Fruit fly (Drosophila melanogaster) whole organism, embryonic: ENCODE results near the gene CG9316.

ENCODE experiments used
- Abd-B ChIP-seq: fragments of 200-800 bp; sonication (Bioruptor generic); optimal IDR thresholded peaks from 2 replicates; lab custom pipeline; 2018; ENCODE audit warnings: missing biosample characterization, mild to moderate bottlenecking, missing genetic modification characterization, moderate library complexity
- BtbVII ChIP-seq: fragments of 200-800 bp; sonication (Bioruptor generic); optimal IDR thresholded peaks from 3 replicates; lab custom pipeline; 2017; ENCODE audit warnings: missing biosample characterization, mild to moderate bottlenecking, missing genetic modification characterization
- CG10209 ChIP-seq: fragments of 200-800 bp; sonication (Bioruptor generic); optimal IDR thresholded peaks from 3 replicates; lab custom pipeline; 2017; ENCODE audit warnings: missing biosample characterization, mild to moderate bottlenecking, missing genetic modification characterization, missing genetic modification reagents
- CG10274 ChIP-seq: fragments of 200-800 bp; sonication (Bioruptor generic); optimal IDR thresholded peaks from 3 replicates; lab custom pipeline; 2017; ENCODE audit warnings: missing biosample characterization, mild to moderate bottlenecking, missing genetic modification characterization
- CG11093 ChIP-seq: fragments of 200-800 bp; sonication (Bioruptor generic); IDR thresholded peaks from 3 replicates; pipeline ENCODE4 v1.3.6; 2022; ENCODE audit warnings: missing biosample characterization, missing genetic modification characterization
- CG11560 ChIP-seq: fragments of 200-800 bp; sonication (Bioruptor generic); IDR thresholded peaks from 3 replicates; pipeline ENCODE4 v1.3.6; 2022; ENCODE audit warnings: missing biosample characterization, missing genetic modification characterization
- CG12104 ChIP-seq: fragments of 200-800 bp; sonication (Bioruptor generic); optimal IDR thresholded peaks from 3 replicates; lab custom pipeline; 2016; ENCODE audit warnings: missing biosample characterization, missing genetic modification characterization
- CG12299 ChIP-seq: fragments of 200-800 bp; sonication (Bioruptor generic); optimal IDR thresholded peaks from 2 replicates; lab custom pipeline; 2018; ENCODE audit warnings: missing biosample characterization, mild to moderate bottlenecking, missing genetic modification characterization
- CG12391 ChIP-seq: fragments of 200-800 bp; sonication (Bioruptor generic); optimal IDR thresholded peaks from 3 replicates; lab custom pipeline; 2018; ENCODE audit warnings: missing biosample characterization, mild to moderate bottlenecking, missing genetic modification characterization, moderate library complexity
- CG15269 ChIP-seq: fragments of 200-800 bp; sonication (Bioruptor generic); optimal IDR thresholded peaks from 2 replicates; lab custom pipeline; 2018; ENCODE audit warnings: missing biosample characterization, mild to moderate bottlenecking, missing genetic modification characterization, moderate library complexity
- CG1529 ChIP-seq: fragments of 200-800 bp; sonication (Bioruptor generic); optimal IDR thresholded peaks from 3 replicates; lab custom pipeline; 2018; ENCODE audit warnings: missing biosample characterization, missing genetic modification characterization
- CG17359 ChIP-seq: fragments of 200-800 bp; sonication (Bioruptor generic); optimal IDR thresholded peaks from 3 replicates; lab custom pipeline; 2018; ENCODE audit warnings: missing biosample characterization, mild to moderate bottlenecking, missing genetic modification characterization, moderate library complexity
- CG2116 ChIP-seq: fragments of 200-800 bp; sonication (Bioruptor generic); optimal IDR thresholded peaks from 3 replicates; lab custom pipeline; 2018; ENCODE audit warnings: missing biosample characterization, mild to moderate bottlenecking, missing genetic modification characterization
- CG2889 ChIP-seq: fragments of 200-800 bp; sonication (Bioruptor generic); IDR thresholded peaks from 3 replicates; pipeline ENCODE4 v1.3.6; 2022; ENCODE audit warnings: missing biosample characterization, missing genetic modification characterization
- CG31388 ChIP-seq: fragments of 200-800 bp; sonication (Bioruptor generic); optimal IDR thresholded peaks from 2 replicates; lab custom pipeline; 2016; ENCODE audit warnings: missing biosample characterization, missing genetic modification characterization
- CG32767 ChIP-seq: fragments of 200-800 bp; sonication (Bioruptor generic); IDR thresholded peaks from 2 replicates; pipeline ENCODE4 v1.3.6; 2022; ENCODE audit warnings: missing biosample characterization, missing genetic modification characterization
- CG33213 ChIP-seq: fragments of 200-800 bp; sonication (Bioruptor generic); optimal IDR thresholded peaks from 3 replicates; lab custom pipeline; 2016; ENCODE audit warnings: missing biosample characterization, missing genetic modification characterization
- CG43689 ChIP-seq: fragments of 200-800 bp; sonication (Bioruptor generic); IDR thresholded peaks from 2 replicates; pipeline ENCODE4 v1.3.6; 2022; ENCODE audit warnings: missing biosample characterization, missing genetic modification characterization
- CG4854 ChIP-seq: fragments of 200-800 bp; sonication (Bioruptor generic); optimal IDR thresholded peaks from 2 replicates; lab custom pipeline; 2016; ENCODE audit warnings: missing biosample characterization, missing genetic modification characterization, inconsistent platforms
- CG9797 ChIP-seq: fragments of 200-800 bp; sonication (Bioruptor generic); optimal IDR thresholded peaks from 3 replicates; lab custom pipeline; 2018; ENCODE audit warnings: missing biosample characterization, mild to moderate bottlenecking, missing genetic modification characterization
- ERR ChIP-seq: fragments of 200-800 bp; sonication (Bioruptor generic); optimal IDR thresholded peaks from 2 replicates; lab custom pipeline; 2016; ENCODE audit warnings: missing biosample characterization, missing genetic modification characterization
- Gsc ChIP-seq: fragments of 200-800 bp; sonication (Bioruptor generic); IDR thresholded peaks from 2 replicates; pipeline ENCODE4 v1.3.6; 2022; ENCODE audit warnings: missing biosample characterization, missing genetic modification characterization
- HLHmδ ChIP-seq: fragments of 200-800 bp; sonication (Bioruptor generic); optimal IDR thresholded peaks from 2 replicates; lab custom pipeline; 2018; ENCODE audit warnings: missing biosample characterization, mild to moderate bottlenecking, missing genetic modification characterization, moderate library complexity
- HmgD ChIP-seq: fragments of 200-800 bp; sonication (Bioruptor generic); optimal IDR thresholded peaks from 3 replicates; lab custom pipeline; 2016; ENCODE audit warnings: missing biosample characterization, missing genetic modification characterization
- Hr3 ChIP-seq: fragments of 200-800 bp; sonication (Bioruptor generic); optimal IDR thresholded peaks from 3 replicates; lab custom pipeline; 2016; ENCODE audit warnings: missing biosample characterization, missing genetic modification characterization
- Lpt ChIP-seq: fragments of >200 bp; optimal IDR thresholded peaks from 2 replicates; lab custom pipeline; 2018; ENCODE audit warnings: missing biosample characterization, missing genetic modification characterization
- Mad ChIP-seq: fragments of 200-800 bp; sonication (Bioruptor generic); optimal IDR thresholded peaks from 2 replicates; lab custom pipeline; 2016; ENCODE audit warnings: missing biosample characterization, missing genetic modification characterization
- Mrtf ChIP-seq: fragments of 200-800 bp; sonication (Bioruptor generic); IDR thresholded peaks from 3 replicates; pipeline ENCODE4 v1.3.6; 2022; ENCODE audit warnings: missing biosample characterization, missing genetic modification characterization
- NfI ChIP-seq: fragments of 200-800 bp; sonication (Bioruptor generic); optimal IDR thresholded peaks from 3 replicates; lab custom pipeline; 2018; ENCODE audit warnings: missing biosample characterization, mild to moderate bottlenecking, missing genetic modification characterization, moderate library complexity
- Opbp ChIP-seq: fragments of 200-800 bp; sonication (Bioruptor generic); IDR thresholded peaks from 3 replicates; pipeline ENCODE4 v1.3.6; 2022; ENCODE audit warnings: missing biosample characterization, missing genetic modification characterization; ENCODE audit not compliant: partially characterized antibody
- amos ChIP-seq: fragments of 200-800 bp; sonication (Bioruptor generic); IDR thresholded peaks from 2 replicates; pipeline ENCODE4 v1.3.6; 2022; ENCODE audit warnings: missing biosample characterization, missing genetic modification characterization; ENCODE audit not compliant: partially characterized antibody
- ap ChIP-seq: fragments of 200-800 bp; sonication (Bioruptor generic); IDR thresholded peaks from 2 replicates; pipeline ENCODE4 v1.3.6; 2022; ENCODE audit warnings: missing biosample characterization, missing genetic modification characterization
- ato ChIP-seq: fragments of 200-800 bp; sonication (Bioruptor generic); IDR thresholded peaks from 2 replicates; pipeline ENCODE4 v1.3.6; 2022; ENCODE audit warnings: missing biosample characterization, missing genetic modification characterization; ENCODE audit not compliant: partially characterized antibody
- bab2 ChIP-seq: fragments of 200-800 bp; sonication (Bioruptor generic); optimal IDR thresholded peaks from 2 replicates; lab custom pipeline; 2016; ENCODE audit warnings: missing biosample characterization, missing genetic modification characterization
- cas ChIP-seq: fragments of 200-800 bp; sonication (Bioruptor generic); IDR thresholded peaks from 2 replicates; pipeline ENCODE4 v1.3.6; 2022; ENCODE audit warnings: missing biosample characterization, missing genetic modification characterization
- danr ChIP-seq: fragments of 200-800 bp; sonication (Bioruptor generic); IDR thresholded peaks from 2 replicates; pipeline ENCODE4 v1.3.6; 2022; ENCODE audit warnings: missing biosample characterization, missing genetic modification characterization
- dmrt11E ChIP-seq: fragments of 200-800 bp; sonication (Bioruptor generic); optimal IDR thresholded peaks from 3 replicates; lab custom pipeline; 2018; ENCODE audit warnings: missing biosample characterization, mild to moderate bottlenecking, missing genetic modification characterization, moderate library complexity
- emc ChIP-seq: fragments of 200-800 bp; sonication (Bioruptor generic); optimal IDR thresholded peaks from 2 replicates; lab custom pipeline; 2016; ENCODE audit warnings: missing biosample characterization, missing genetic modification characterization
- esg ChIP-seq: fragments of 200-800 bp; sonication (Bioruptor generic); conservative IDR thresholded peaks from 2 replicates; pipeline ENCODE4 v1.3.6; 2022; ENCODE audit warnings: missing biosample characterization, missing genetic modification characterization
- ken ChIP-seq: fragments of 200-800 bp; sonication (Bioruptor generic); IDR thresholded peaks from 3 replicates; pipeline ENCODE4 v1.3.6; 2022; ENCODE audit warnings: missing biosample characterization, missing genetic modification characterization
- klu ChIP-seq: fragments of 200-800 bp; sonication (Bioruptor generic); IDR thresholded peaks from 2 replicates; pipeline ENCODE4 v1.3.6; 2022; ENCODE audit warnings: missing biosample characterization, missing genetic modification characterization
- nerfin-2 ChIP-seq: fragments of 200-800 bp; sonication (Bioruptor generic); IDR thresholded peaks from 2 replicates; pipeline ENCODE4 v1.3.6; 2022; ENCODE audit warnings: missing biosample characterization, missing genetic modification characterization; ENCODE audit not compliant: partially characterized antibody
- nmo ChIP-seq: fragments of 200-800 bp; sonication (Bioruptor generic); optimal IDR thresholded peaks from 2 replicates; lab custom pipeline; 2018; ENCODE audit warnings: missing biosample characterization, mild to moderate bottlenecking, missing genetic modification characterization, moderate library complexity
- pros ChIP-seq: fragments of 200-800 bp; sonication (Bioruptor generic); optimal IDR thresholded peaks from 3 replicates; lab custom pipeline; 2019; ENCODE audit warnings: missing biosample characterization, mild to moderate bottlenecking, missing genetic modification characterization, moderate library complexity
- rib ChIP-seq: fragments of 200-800 bp; sonication (Bioruptor generic); IDR thresholded peaks from 2 replicates; pipeline ENCODE4 v1.3.6; 2022; ENCODE audit warnings: missing biosample characterization, missing genetic modification characterization
- ro ChIP-seq: fragments of 200-800 bp; sonication (Bioruptor generic); IDR thresholded peaks from 2 replicates; pipeline ENCODE4 v1.3.6; 2022; ENCODE audit warnings: missing biosample characterization, missing genetic modification characterization
- row ChIP-seq: fragments of 200-800 bp; sonication (Bioruptor generic); IDR thresholded peaks from 3 replicates; pipeline ENCODE4 v1.3.6; 2022; ENCODE audit warnings: missing biosample characterization, missing genetic modification characterization
- run ChIP-seq: fragments of 200-800 bp; sonication (Bioruptor generic); optimal IDR thresholded peaks from 3 replicates; lab custom pipeline; 2018; ENCODE audit warnings: missing biosample characterization, mild to moderate bottlenecking, missing genetic modification characterization
- shn ChIP-seq: fragments of 200-800 bp; sonication (Bioruptor generic); optimal IDR thresholded peaks from 3 replicates; lab custom pipeline; 2016; ENCODE audit warnings: missing biosample characterization, missing genetic modification characterization
- sqz ChIP-seq: fragments of 200-800 bp; sonication (Bioruptor generic); optimal IDR thresholded peaks from 3 replicates; lab custom pipeline; 2018; ENCODE audit warnings: missing biosample characterization, mild to moderate bottlenecking, missing genetic modification characterization
- tgo ChIP-seq: fragments of 200-800 bp; sonication (Bioruptor generic); IDR thresholded peaks from 3 replicates; pipeline ENCODE4 v1.3.6; 2022; ENCODE audit warnings: missing biosample characterization, missing genetic modification characterization
- vvl ChIP-seq: fragments of 200-800 bp; sonication (Bioruptor generic); IDR thresholded peaks from 2 replicates; pipeline ENCODE4 v1.3.6; 2022; ENCODE audit warnings: missing biosample characterization, missing genetic modification characterization

The CG9316 gene

DNA sequence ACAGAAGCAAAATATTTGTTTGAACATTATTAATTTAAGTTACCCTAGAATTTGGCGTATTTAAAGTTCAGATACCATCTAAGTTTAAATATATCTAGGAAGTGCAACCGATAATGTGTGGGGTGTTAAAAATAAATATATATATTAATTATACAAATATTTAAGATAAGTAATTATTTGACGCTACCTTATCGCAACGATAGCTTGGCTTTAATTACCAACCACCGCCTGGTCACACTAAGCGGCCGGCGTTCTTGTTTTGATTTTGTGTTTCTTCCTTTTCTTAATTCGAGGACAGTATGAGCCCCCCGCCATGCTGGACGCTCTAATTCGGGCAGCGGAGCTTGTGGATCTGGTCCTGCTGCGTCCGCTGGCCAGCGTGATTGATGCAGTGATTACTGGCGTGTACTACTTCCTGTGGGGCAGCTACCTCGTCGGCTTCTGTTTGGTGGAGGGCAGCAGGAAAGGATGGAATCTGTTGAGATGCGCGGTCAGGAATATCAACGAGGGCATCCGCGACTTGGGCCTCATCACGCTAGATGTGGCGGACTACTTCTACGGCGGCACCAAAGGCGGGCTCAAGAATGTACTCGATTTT, 44.1 kb downstream of the CG9316 start, which contains the start of gene CG2617 (continued):
- TF ChIP-seq nmo (GFP tag; lab: Kevin White, UChicago) (no peak), vvl (GFP tag; lab: Robert Waterston, UW) (no peak), CG2116 (no peak), Lpt (GFP tag; lab: Kevin White, UChicago) (no peak), ap (GFP tag; lab: Robert Waterston, UW) (no peak), row (GFP tag; lab: Robert Waterston, UW) (no peak), CG12391 (tag; lab: Kevin White, UChicago) (no peak), Mrtf (GFP tag; lab: Robert Waterston, UW) (no peak), CG15269 (tag; lab: Kevin White, UChicago) (no peak), CG10274 (no peak), bab2 (no peak), CG33213 (GFP tag; lab: Kevin White, UChicago) (no peak), cas (GFP tag; lab: Robert Waterston, UW) (no peak), ro (GFP tag; lab: Robert Waterston, UW) (no peak), BtbVII (GFP tag; lab: Kevin White, UChicago) (no peak), Abd-B (GFP tag; lab: Kevin White, UChicago) (no peak), tgo (GFP tag; lab: Robert Waterston, UW) (0 out of 3 replicates have a peak, but pooled peaks have one; percentile 8), ERR (GFP tag; lab: Kevin White, UChicago) (no peak), klu (GFP tag; lab: Robert Waterston, UW) (no peak), danr (GFP tag; lab: Robert Waterston, UW) (no peak), Hr3 (GFP tag; lab: Kevin White, UChicago) (no peak), CG11093 (GFP tag; lab: Robert Waterston, UW) (no peak), emc (GFP tag; lab: Kevin White, UChicago) (no peak), CG31388 (no peak), Opbp (GFP tag; lab: Robert Waterston, UW) (no peak), ato (no peak), Gsc (GFP tag; lab: Robert Waterston, UW) (no peak), CG9797 (GFP tag; lab: Kevin White, UChicago) (peak; percentile 43), CG12299 (tag; lab: Kevin White, UChicago) (no peak), CG1529 (GFP tag; lab: Kevin White, UChicago) (no peak), run (no peak), Mad (GFP tag; lab: Kevin White, UChicago) (no peak), CG2889 (GFP tag; lab: Robert Waterston, UW) (no peak), CG11560 (no peak), CG12104 (GFP tag; lab: Kevin White, UChicago) (peak; percentile 1), HLHmδ (GFP tag; lab: Kevin White, UChicago) (no peak), sqz (GFP tag; lab: Kevin White, UChicago) (no peak), CG4854 (GFP tag; lab: Kevin White, UChicago) (no peak), CG10209 (no peak), rib (GFP tag; lab: Robert Waterston, UW) (no peak), dmrt11E (tag; lab: Kevin White, UChicago) (no peak), amos (GFP tag; lab: Robert Waterston, UW) (peak; percentile 37; the same call in 1 of the 2 replicates), NfI (GFP tag; lab: Kevin White, UChicago) (no peak), CG17359 (tag; lab: Kevin White, UChicago) (no peak), CG32767 (no peak), esg (0 out of 2 replicates have a peak, but pooled peaks have one; percentile 2), shn (GFP tag; lab: Kevin White, UChicago) (no peak), HmgD (GFP tag; lab: Kevin White, UChicago) (no peak), ken (GFP tag; lab: Robert Waterston, UW) (no peak), nerfin-2 (GFP tag; lab: Robert Waterston, UW) (no peak), CG43689 (GFP tag; lab: Robert Waterston, UW) (no peak), pros (GFP tag; lab: Kevin White, UChicago) (no peak)
